Worm (Caenorhabditis elegans) whole organism, L2 larva: ENCODE data around the gene acs-2.

Experiments used
- F13H6.1 ChIP-seq: sonication (generic microtip); optimal IDR thresholded peaks from 2 replicates; lab custom pipeline; 2016; ENCODE audit warnings: missing genetic modification characterization, missing compliant biosample characterization
- Y55F3AM.14 ChIP-seq: fragments of 200-800 bp; sonication (Bioruptor generic); optimal IDR thresholded peaks from 2 replicates; lab custom pipeline; 2018; ENCODE audit warnings: mild to moderate bottlenecking, missing genetic modification characterization, missing compliant biosample characterization
- alr-1 ChIP-seq: fragments of 150-350 bp; optimal IDR thresholded peaks from 2 replicates; lab custom pipeline; 2014; ENCODE audit warnings: missing biosample characterization, missing genetic modification characterization
- ama-1 ChIP-seq: fragments of 150-350 bp; optimal IDR thresholded peaks from 2 replicates; lab custom pipeline; 2018; ENCODE audit warnings: inconsistent platforms
- blmp-1 ChIP-seq: sonication (generic microtip); optimal IDR thresholded peaks from 2 replicates; lab custom pipeline; 2017; ENCODE audit warnings: missing genetic modification characterization, mild to moderate bottlenecking, missing compliant biosample characterization, antibody characterized with exemption, moderate library complexity; ENCODE audit not compliant: insufficient read depth
- crh-2 ChIP-seq: sonication (generic microtip); optimal IDR thresholded peaks from 2 replicates; lab custom pipeline; 2017; ENCODE audit warnings: missing biosample characterization, missing genetic modification characterization
- dmd-4 ChIP-seq: sonication (generic microtip); optimal IDR thresholded peaks from 2 replicates; lab custom pipeline; 2017; ENCODE audit warnings: missing biosample characterization, missing genetic modification characterization
- egl-27 ChIP-seq: sonication (generic microtip); optimal IDR thresholded peaks from 3 replicates; lab custom pipeline; 2017; ENCODE audit warnings: missing biosample characterization, missing genetic modification reagents, missing genetic modification characterization
- elt-3 ChIP-seq: sonication (generic microtip); optimal IDR thresholded peaks from 2 replicates; lab custom pipeline; 2017; ENCODE audit warnings: missing biosample characterization, missing genetic modification characterization
- lin-13 ChIP-seq: fragments of 150-350 bp; optimal IDR thresholded peaks from 2 replicates; lab custom pipeline; 2014; ENCODE audit warnings: missing biosample characterization, missing genetic modification reagents, missing genetic modification characterization
- lin-39 ChIP-seq: fragments of 150-350 bp; optimal IDR thresholded peaks from 2 replicates; lab custom pipeline; 2014; ENCODE audit warnings: missing biosample characterization, missing genetic modification reagents, missing genetic modification characterization
- lsy-2 ChIP-seq, 2 experiments: fragments of 150-350 bp in 1 of 2; sonication (generic microtip) in 1 of 2; optimal IDR thresholded peaks; 2 replicates each; lab custom pipeline; 2014 to 2017; ENCODE audit warnings: missing biosample characterization in 2 of 2, missing genetic modification characterization in 2 of 2
- mab-5 ChIP-seq: fragments of 150-350 bp; optimal IDR thresholded peaks from 2 replicates; lab custom pipeline; 2014; ENCODE audit warnings: missing biosample characterization, missing genetic modification characterization
- mbf-1 ChIP-seq: sonication (generic microtip); optimal IDR thresholded peaks from 2 replicates; lab custom pipeline; 2017; ENCODE audit warnings: missing biosample characterization, missing genetic modification characterization
- mdl-1 ChIP-seq, 2 experiments: fragments of 150-350 bp in 1 of 2; sonication (generic microtip) in 1 of 2; optimal IDR thresholded peaks; 2 replicates each; lab custom pipeline; 2017; ENCODE audit warnings: missing biosample characterization in 2 of 2, missing genetic modification characterization in 2 of 2
- nhr-10 ChIP-seq: sonication (generic microtip); optimal IDR thresholded peaks from 2 replicates; lab custom pipeline; 2017; ENCODE audit warnings: missing biosample characterization, missing genetic modification characterization
- nhr-11 ChIP-seq: fragments of 150-350 bp; optimal IDR thresholded peaks from 2 replicates; lab custom pipeline; 2014; ENCODE audit warnings: missing biosample characterization, missing genetic modification characterization
- nhr-129 ChIP-seq: fragments of 150-350 bp; optimal IDR thresholded peaks from 2 replicates; lab custom pipeline; 2014; ENCODE audit warnings: missing biosample characterization, missing genetic modification characterization
- nhr-21 ChIP-seq: fragments of 150-350 bp; optimal IDR thresholded peaks from 2 replicates; lab custom pipeline; 2014; ENCODE audit warnings: missing biosample characterization, missing genetic modification characterization
- nhr-23 ChIP-seq: fragments of 150-350 bp; optimal IDR thresholded peaks from 2 replicates; lab custom pipeline; 2014; ENCODE audit warnings: missing biosample characterization, missing genetic modification reagents, missing genetic modification characterization
- nhr-237 ChIP-seq: fragments of 150-350 bp; optimal IDR thresholded peaks from 2 replicates; lab custom pipeline; 2014; ENCODE audit warnings: missing biosample characterization, missing genetic modification characterization
- nhr-25 ChIP-seq: fragments of 150-350 bp; sonication (generic microtip); optimal IDR thresholded peaks from 3 replicates; lab custom pipeline; 2014; ENCODE audit warnings: missing biosample characterization, missing genetic modification characterization
- nhr-6 ChIP-seq: fragments of 150-350 bp; optimal IDR thresholded peaks from 2 replicates; lab custom pipeline; 2014; ENCODE audit warnings: missing biosample characterization, missing genetic modification characterization
- peb-1 ChIP-seq: fragments of 150-350 bp; optimal IDR thresholded peaks from 2 replicates; lab custom pipeline; 2014; ENCODE audit warnings: missing biosample characterization, missing genetic modification characterization
- sem-4 ChIP-seq: fragments of 150-350 bp; optimal IDR thresholded peaks from 2 replicates; lab custom pipeline; 2014; ENCODE audit warnings: missing biosample characterization, missing genetic modification reagents, missing genetic modification characterization
- sma-9 ChIP-seq, 2 experiments: fragments of 150-350 bp in 1 of 2; sonication (generic microtip) in 1 of 2; optimal IDR thresholded peaks; 2 replicates each; lab custom pipeline; 2014 to 2016; ENCODE audit warnings: missing genetic modification characterization in 2 of 2, mild to moderate bottlenecking in 1 of 2, missing biosample characterization in 1 of 2, missing compliant biosample characterization in 1 of 2, missing genetic modification reagents in 1 of 2, moderate library complexity in 1 of 2
- snpc-4 ChIP-seq: fragments of 150-350 bp; optimal IDR thresholded peaks from 2 replicates; lab custom pipeline; 2014; ENCODE audit warnings: missing biosample characterization, missing genetic modification characterization
- unc-39 ChIP-seq: fragments of 150-350 bp; optimal IDR thresholded peaks from 2 replicates; lab custom pipeline; 2014; ENCODE audit warnings: missing biosample characterization, missing genetic modification characterization
- unc-55 ChIP-seq: fragments of 150-350 bp; sonication (generic microtip); optimal IDR thresholded peaks from 3 replicates; lab custom pipeline; 2014; ENCODE audit warnings: missing biosample characterization, missing genetic modification reagents, missing genetic modification characterization
- zag-1 ChIP-seq: fragments of 150-350 bp; optimal IDR thresholded peaks from 2 replicates; lab custom pipeline; 2014; ENCODE audit warnings: missing biosample characterization, missing genetic modification characterization
- ztf-1 ChIP-seq: fragments of 200-800 bp; sonication (Bioruptor generic); conservative IDR thresholded peaks from 2 replicates; pipeline ENCODE4 v1.3.6; 2022; ENCODE audit warnings: missing genetic modification characterization, missing compliant biosample characterization
- ztf-11 ChIP-seq: sonication (generic microtip); optimal IDR thresholded peaks from 2 replicates; lab custom pipeline; 2017; ENCODE audit warnings: missing biosample characterization, missing genetic modification characterization
- ztf-4 ChIP-seq: fragments of 150-350 bp; optimal IDR thresholded peaks from 2 replicates; lab custom pipeline; 2014; ENCODE audit warnings: missing biosample characterization, missing genetic modification characterization

acs-2 gene

ce11 chrV:15567344-15567804 is at the start of gene acs-2:
acs-2 (plus strand) TSS chrV:15567394.
- no peak for TF ChIP-seq elt-3 (tag; lab: Kevin White, UChicago)
- no peak for TF ChIP-seq mab-5 (tag; lab: Kevin White, UChicago)
- TF ChIP-seq ztf-4, result no peak
- no peak for TF ChIP-seq lin-39 (tag; lab: Kevin White, UChicago)

ce11 chrV:15517413-15517812 is 49.8 kb upstream of the acs-2 start, which contains the start of gene F21A3.3:
F21A3.3 (plus strand) TSS chrV:15517713.
- no peak for TF ChIP-seq ama-1 (lab: Kevin White, UChicago)
- no peak for TF ChIP-seq ztf-1

- TF ChIP-seq zag-1 (tag; lab: Kevin White, UChicago) (no peak), Y55F3AM.14 (no peak), snpc-4 (tag; lab: Kevin White, UChicago) (no peak), crh-2 (no peak), ama-1 (lab: Kevin White, UChicago) (no peak), nhr-6 (tag; lab: Kevin White, UChicago) (no peak), F13H6.1 (tag; lab: Kevin White, UChicago) (no peak), egl-27 (tag; lab: Kevin White, UChicago) (no peak)
Observed at ce11 chrV:15519845-15520244, 47.3 kb upstream of the acs-2 start.

ce11 chrV:15520398-15520797 is 46.8 kb upstream of the acs-2 start:
- no peak for TF ChIP-seq alr-1 (tag; lab: Kevin White, UChicago)
- TF ChIP-seq mab-5 (tag; lab: Kevin White, UChicago), result peak; percentile 60
- TF ChIP-seq nhr-11 (tag; lab: Kevin White, UChicago), result no peak
- TF ChIP-seq crh-2, result no peak
- peak; percentile 20 for TF ChIP-seq zag-1 (tag; lab: Kevin White, UChicago)
- TF ChIP-seq lsy-2 (tag; optimal IDR thresholded peaks at IDR 0.05; lab: Kevin White, UChicago), result peak in 1 of 2 experiments; percentile 29
- no peak for TF ChIP-seq dmd-4 (tag; lab: Kevin White, UChicago)
- TF ChIP-seq mdl-1 (tag; optimal IDR thresholded peaks at IDR 0.05; lab: Kevin White, UChicago), result no peak
- TF ChIP-seq, all 48 proteins: peak for 3

- TF ChIP-seq F13H6.1 (tag; lab: Kevin White, UChicago) (no peak), nhr-23 (no peak), sma-9 (GFP tag; optimal IDR thresholded peaks at IDR 0.05; lab: Kevin White, UChicago) (no peak), sma-9 (tag; optimal IDR thresholded peaks at IDR 0.05; lab: Kevin White, UChicago) (no peak), nhr-129 (tag; lab: Kevin White, UChicago) (no peak), nhr-25 (no peak), blmp-1 (tag; lab: Kevin White, UChicago) (no peak), sem-4 (tag; lab: Kevin White, UChicago) (no peak), mdl-1 (tag; optimal IDR thresholded peaks at IDR 0.05; lab: Kevin White, UChicago) (no peak), unc-55 (GFP tag; lab: Kevin White, UChicago) (no peak), unc-39 (tag; lab: Kevin White, UChicago) (no peak), nhr-237 (tag; lab: Kevin White, UChicago) (no peak), dmd-4 (tag; lab: Kevin White, UChicago) (no peak)
Observed at ce11 chrV:15521920-15522319, 45.3 kb upstream of the acs-2 start, which contains the start of gene lgc-31. lgc-31 (minus strand) TSS chrV:15522020.

- TF ChIP-seq lin-39 (tag; lab: Kevin White, UChicago) (no peak), nhr-21 (no peak), alr-1 (tag; lab: Kevin White, UChicago) (no peak), dmd-4 (tag; lab: Kevin White, UChicago) (no peak), mbf-1 (no peak), ztf-11 (no peak), zag-1 (tag; lab: Kevin White, UChicago) (no peak), crh-2 (no peak), lin-13 (GFP tag; lab: Kevin White, UChicago) (no peak), sma-9 (GFP tag; optimal IDR thresholded peaks at IDR 0.05; lab: Kevin White, UChicago) (no peak), sma-9 (tag; optimal IDR thresholded peaks at IDR 0.05; lab: Kevin White, UChicago) (no peak), nhr-10 (tag; lab: Kevin White, UChicago) (no peak), peb-1 (no peak), nhr-237 (tag; lab: Kevin White, UChicago) (no peak), nhr-129 (tag; lab: Kevin White, UChicago) (no peak)
Observed at ce11 chrV:15529069-15529468, 38.1 kb upstream of the acs-2 start, which contains the start of gene srh-276. srh-276 (plus strand) TSS chrV:15529369.
